Fruit fly (Drosophila melanogaster): ENCODE data around the gene CG8036.

The CG8036 gene

dm6 chr3R:8660661-8661060 is 7.0 kb upstream of the CG8036 start, which contains the start of gene bel:
TSS of gene bel (minus strand) at chr3R:8660761.
- no peak for TF ChIP-seq pad (GFP tag; optimal IDR thresholded peaks at IDR 0.05)
- peak; percentile 61 for TF ChIP-seq kay (GFP tag; ENCODE audit: borderline replicate concordance)
- TF ChIP-seq cnc (optimal IDR thresholded peaks at IDR 0.05): no peak

dm6 chr3R:8663668-8664283 is 3.9 kb upstream of the CG8036 start, which contains the start of gene CG8032:
TSS of gene CG8032 (plus strand) at chr3R:8664115.
- TF ChIP-seq Clk (GFP tag; optimal IDR thresholded peaks at IDR 0.05) (no peak), ovo (GFP tag; optimal IDR thresholded peaks at IDR 0.05) (peak; percentile 48), CG7101 (tag; optimal IDR thresholded peaks at IDR 0.05) (peak; percentile 65), CG7045 (GFP tag; optimal IDR thresholded peaks at IDR 0.05) (peak; percentile 47), CG1620 (GFP tag; optimal IDR thresholded peaks at IDR 0.05) (peak; percentile 69), CG12768 (GFP tag; optimal IDR thresholded peaks at IDR 0.05) (peak; percentile 25), Mnt (GFP tag; optimal IDR thresholded peaks at IDR 0.05) (peak; percentile 58), Hr96 (GFP tag; optimal IDR thresholded peaks at IDR 0.05) (peak; percentile 70), cnc (optimal IDR thresholded peaks at IDR 0.05) (no peak), CG33017 (tag; optimal IDR thresholded peaks at IDR 0.05) (no peak), CG11617 (GFP tag; optimal IDR thresholded peaks at IDR 0.05) (peak; percentile 67), CG14711 (tag; optimal IDR thresholded peaks at IDR 0.05) (peak; percentile 53), CG5204 (GFP tag; optimal IDR thresholded peaks at IDR 0.05) (no peak), bab1 (GFP tag; optimal IDR thresholded peaks at IDR 0.05) (peak; percentile 12), cic (GFP tag; optimal IDR thresholded peaks at IDR 0.05) (peak; percentile 45), kay (GFP tag; ENCODE audit: borderline replicate concordance) (peak; percentile 96), toe (GFP tag; optimal IDR thresholded peaks at IDR 0.05) (peak; percentile 63), tj (GFP tag; optimal IDR thresholded peaks at IDR 0.05) (peak; percentile 25), Crg-1 (GFP tag; optimal IDR thresholded peaks at IDR 0.05) (peak; percentile 59), pad (GFP tag; optimal IDR thresholded peaks at IDR 0.05) (peak; percentile 44)

DNA sequence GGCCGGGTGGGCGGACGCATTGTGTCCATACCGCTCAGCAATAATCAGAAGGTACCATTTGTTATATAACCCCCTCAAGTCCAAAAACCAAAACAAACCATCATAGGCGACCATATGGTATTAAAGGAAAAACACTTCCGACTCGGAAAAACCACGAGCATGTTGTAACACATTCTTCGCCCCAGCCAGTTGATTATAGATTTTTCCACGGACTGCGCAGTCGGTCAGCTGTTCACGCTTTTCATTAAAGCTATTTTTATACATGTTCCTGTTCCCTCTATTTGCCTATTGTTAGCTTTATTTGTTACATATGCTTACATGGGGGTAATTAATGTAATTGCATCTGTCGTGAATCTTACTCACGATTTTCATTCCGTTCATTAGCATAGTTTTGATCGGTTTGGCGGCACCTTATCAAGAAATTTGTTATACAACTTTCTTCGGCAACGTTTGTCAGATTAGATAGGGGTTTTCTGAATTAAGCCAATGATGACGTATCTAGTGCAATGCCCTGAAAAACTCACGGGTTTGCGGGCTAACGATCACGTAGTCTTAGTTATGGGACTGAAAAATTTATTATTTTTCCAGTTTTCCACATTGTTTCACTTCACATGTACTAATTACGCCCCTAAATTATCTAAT is 2.8 kb upstream of the CG8036 start:
- TF ChIP-seq CG5204 (GFP tag; optimal IDR thresholded peaks at IDR 0.05) (no peak), pad (GFP tag; optimal IDR thresholded peaks at IDR 0.05) (no peak), CG11617 (GFP tag; optimal IDR thresholded peaks at IDR 0.05) (no peak), Clk (GFP tag; optimal IDR thresholded peaks at IDR 0.05) (no peak)

dm6 chr3R:8668024-8668856 is 572 bp downstream of the CG8036 start:
- TF ChIP-seq tj (GFP tag; optimal IDR thresholded peaks at IDR 0.05) (no peak), CG12768 (GFP tag; optimal IDR thresholded peaks at IDR 0.05) (peak; percentile 5), kay (GFP tag; ENCODE audit: borderline replicate concordance) (peak; percentile 76), pad (GFP tag; optimal IDR thresholded peaks at IDR 0.05) (no peak)

dm6 chr3R:8669029-8669707 is 1.5 kb downstream of the CG8036 start:
- TF ChIP-seq CG11617 (GFP tag; optimal IDR thresholded peaks at IDR 0.05) (peak; percentile 98), toe (GFP tag; optimal IDR thresholded peaks at IDR 0.05) (peak; percentile 98), bab1 (GFP tag; optimal IDR thresholded peaks at IDR 0.05) (peak; percentile 97), kay (GFP tag; ENCODE audit: borderline replicate concordance) (peak; percentile 98), Crg-1 (GFP tag; optimal IDR thresholded peaks at IDR 0.05) (peak; percentile 95), CG33017 (tag; optimal IDR thresholded peaks at IDR 0.05) (peak; percentile 98), tj (GFP tag; optimal IDR thresholded peaks at IDR 0.05) (peak; percentile 90), Mnt (GFP tag; optimal IDR thresholded peaks at IDR 0.05) (peak; percentile 95), Clk (GFP tag; optimal IDR thresholded peaks at IDR 0.05) (peak; percentile 97), cic (GFP tag; optimal IDR thresholded peaks at IDR 0.05) (peak; percentile 93), cnc (optimal IDR thresholded peaks at IDR 0.05) (no peak), CG7101 (tag; optimal IDR thresholded peaks at IDR 0.05) (peak; percentile 97), CG5204 (GFP tag; optimal IDR thresholded peaks at IDR 0.05) (no peak), pad (GFP tag; optimal IDR thresholded peaks at IDR 0.05) (peak; percentile 99), CG7045 (GFP tag; optimal IDR thresholded peaks at IDR 0.05) (peak; percentile 97), CG12768 (GFP tag; optimal IDR thresholded peaks at IDR 0.05) (peak; percentile 98), Hr96 (GFP tag; optimal IDR thresholded peaks at IDR 0.05) (peak; percentile 97), CG14711 (tag; optimal IDR thresholded peaks at IDR 0.05) (peak; percentile 93), CG1620 (GFP tag; optimal IDR thresholded peaks at IDR 0.05) (peak; percentile 95), ovo (GFP tag; optimal IDR thresholded peaks at IDR 0.05) (peak; percentile 91)

Measured in whole organism, adult.